Worm (Caenorhabditis elegans): Measurements from ENCODE around the gene lury-1.

- TF ChIP-seq ama-1 (optimal IDR thresholded peaks at IDR 0.05) = no peak
- no peak for TF ChIP-seq ama-1 (GFP tag; optimal IDR thresholded peaks at IDR 0.05)
- no peak for TF ChIP-seq ets-4 (GFP tag; optimal IDR thresholded peaks at IDR 0.05)
- TF ChIP-seq B0035.1 (tag; optimal IDR thresholded peaks at IDR 0.05) = no peak
- no peak for TF ChIP-seq snpc-3.4 (tag; optimal IDR thresholded peaks at IDR 0.05)
- TF ChIP-seq Y67H2A.10 (GFP tag; conservative IDR thresholded peaks at IDR 0.05) = no peak
- TF ChIP-seq aptf-2 (GFP tag; conservative IDR thresholded peaks at IDR 0.05) = no peak
- no peak for TF ChIP-seq lag-1 (GFP tag; IDR thresholded peaks at IDR 0.05)
- TF ChIP-seq athp-1 (tag; optimal IDR thresholded peaks at IDR 0.05) = no peak
- no peak for TF ChIP-seq snpc-4 (GFP tag; optimal IDR thresholded peaks at IDR 0.05)
- no peak for TF ChIP-seq snpc-4 (tag; optimal IDR thresholded peaks at IDR 0.05)
- TF ChIP-seq F52B5.7 (tag; optimal IDR thresholded peaks at IDR 0.05) = no peak
- TF ChIP-seq B0336.3 (GFP tag; IDR thresholded peaks at IDR 0.05) = no peak
- no peak for TF ChIP-seq F33H1.4 (GFP tag; IDR thresholded peaks at IDR 0.05)
These were observed 34.1 kb upstream of the lury-1 start for ce11 chrIII:12152157-12152556.

Measured in whole organism, young adult.